Fruit fly (Drosophila melanogaster): ENCODE results near the gene Wdr81.

dm6 chr2L:12010877-12011666 lies 9.7 kb downstream of the Wdr81 start:
- TF ChIP-seq usp (GFP tag; optimal IDR thresholded peaks at IDR 0.05) (no peak), tai (GFP tag; optimal IDR thresholded peaks at IDR 0.05) (no peak), dsf (GFP tag; optimal IDR thresholded peaks at IDR 0.05; ENCODE audit: borderline replicate concordance) (peak; percentile 4), fru (GFP tag; optimal IDR thresholded peaks at IDR 0.05) (peak; percentile 91), lola (GFP tag; optimal IDR thresholded peaks at IDR 0.05) (no peak), Vsx2 (GFP tag; optimal IDR thresholded peaks at IDR 0.05; ENCODE audit: partially characterized antibody) (no peak), Sp1 (GFP tag; optimal IDR thresholded peaks at IDR 0.05) (peak; percentile 96), br (GFP tag; optimal IDR thresholded peaks at IDR 0.05) (peak; percentile 92), psq (GFP tag; optimal IDR thresholded peaks at IDR 0.05) (peak; percentile 76), h (GFP tag; optimal IDR thresholded peaks at IDR 0.05) (peak; percentile 92), sv (GFP tag; optimal IDR thresholded peaks at IDR 0.05) (peak; percentile 84)

All from whole organism, wandering third instar larva.